Fruit fly (Drosophila melanogaster) Kc167 (cell line): ENCODE measurements around the gene CG11975.

ENCODE experiments used
- h ChIP-seq: fragments of >200 bp; optimal IDR thresholded peaks from 3 replicates; lab custom pipeline; 2018; ENCODE audit warnings: missing external identifiers
- insv ChIP-seq: fragments of >200 bp; optimal IDR thresholded peaks from 3 replicates; lab custom pipeline; 2018; ENCODE audit warnings: missing external identifiers
- psq ChIP-seq: fragments of >200 bp; optimal IDR thresholded peaks from 2 replicates; lab custom pipeline; 2017; ENCODE audit warnings: missing external identifiers
- ttk ChIP-seq: sonication (Bioruptor generic); optimal IDR thresholded peaks from 2 replicates; lab custom pipeline; 2017; ENCODE audit warnings: missing external identifiers

dm6 chr3R:9031797-9032418, 38.9 kb downstream of the CG11975 start:
- no peak for TF ChIP-seq ttk (lab: Kevin White, UChicago)
- TF ChIP-seq psq (lab: Kevin White, UChicago): no peak
- TF ChIP-seq insv (lab: Kevin White, UChicago): no peak
- TF ChIP-seq h: no peak
